Fruit fly (Drosophila melanogaster) Kc167 (cell line): ENCODE results near the gene gdl-ORF39.

Source experiments
- Myc ChIP-seq: fragments of >200 bp; optimal IDR thresholded peaks from 2 replicates; lab custom pipeline; 2017; ENCODE audit warnings: missing external identifiers
- h ChIP-seq: fragments of >200 bp; optimal IDR thresholded peaks from 3 replicates; lab custom pipeline; 2018; ENCODE audit warnings: missing external identifiers
- insv ChIP-seq: fragments of >200 bp; optimal IDR thresholded peaks from 3 replicates; lab custom pipeline; 2018; ENCODE audit warnings: missing external identifiers
- psq ChIP-seq: fragments of >200 bp; optimal IDR thresholded peaks from 2 replicates; lab custom pipeline; 2017; ENCODE audit warnings: missing external identifiers
- ttk ChIP-seq: sonication (Bioruptor generic); optimal IDR thresholded peaks from 2 replicates; lab custom pipeline; 2017; ENCODE audit warnings: missing external identifiers

dm6 chr3L:15548843-15549242 is 39.6 kb downstream of the gdl-ORF39 start:
- TF ChIP-seq insv (lab: Kevin White, UChicago) (no peak), h (lab: Kevin White, UChicago) (no peak), ttk (no peak), psq (lab: Kevin White, UChicago) (no peak), Myc (lab: Kevin White, UChicago) (no peak)
